Worm (Caenorhabditis elegans) whole organism, L4/young adult: ENCODE data around the gene col-126.

Experiments used
- dao-5 ChIP-seq: sonication (generic microtip); optimal IDR thresholded peaks from 2 replicates; lab custom pipeline; 2016; ENCODE audit warnings: missing genotype, missing genetic modification characterization, moderate library complexity, missing compliant biosample characterization
- him-1 ChIP-seq: sonication (generic microtip); optimal IDR thresholded peaks from 2 replicates; lab custom pipeline; 2016; ENCODE audit warnings: missing genotype, missing genetic modification reagents, missing genetic modification characterization, missing compliant biosample characterization

ce11 chrIV:11313880-11314279, 50.7 kb downstream of the col-126 start, which contains the start of gene dnj-2:
- TF ChIP-seq him-1 (tag; lab: Kevin White, UChicago) (no peak), dao-5 (tag; lab: Kevin White, UChicago) (no peak)
